Worm (Caenorhabditis elegans) whole organism, young adult: ENCODE results near the gene pkg-2.
A peak's percentile ranks its signal among the peaks of the same experiment; 100 is the strongest.

ENCODE experiments used
- B0019.2 ChIP-seq: fragments of 200-800 bp; sonication (Bioruptor generic); conservative IDR thresholded peaks from 2 replicates; pipeline ENCODE4 v1.3.6; 2022; ENCODE audit warnings: missing genetic modification reagents, missing genetic modification characterization, missing compliant biosample characterization
- C06A6.2 ChIP-seq: fragments of 200-800 bp; sonication (Bioruptor generic); conservative IDR thresholded peaks from 2 replicates; pipeline ENCODE4 v1.3.6; 2022; ENCODE audit warnings: missing genetic modification characterization, missing compliant biosample characterization
- C17E4.6 ChIP-seq: fragments of 200-800 bp; sonication (Bioruptor generic); IDR thresholded peaks from 2 replicates; pipeline ENCODE4 v1.3.6; 2022; ENCODE audit warnings: missing genetic modification reagents, missing genetic modification characterization, missing compliant biosample characterization
- F10E7.11 ChIP-seq: sonication (generic microtip); optimal IDR thresholded peaks from 2 replicates; lab custom pipeline; 2017; ENCODE audit warnings: mild to moderate bottlenecking, missing genetic modification characterization, moderate library complexity, missing compliant biosample characterization
- F22D6.2 ChIP-seq: sonication (generic microtip); optimal IDR thresholded peaks from 2 replicates; lab custom pipeline; 2016; ENCODE audit warnings: mild to moderate bottlenecking, missing genetic modification characterization, missing compliant biosample characterization
- F57A8.1 ChIP-seq: fragments of 200-800 bp; sonication (Bioruptor generic); optimal IDR thresholded peaks from 2 replicates; lab custom pipeline; 2018; ENCODE audit warnings: mild to moderate bottlenecking, missing genetic modification characterization, moderate library complexity, missing compliant biosample characterization
- K12H6.12 ChIP-seq: fragments of 200-800 bp; sonication (Bioruptor generic); optimal IDR thresholded peaks from 2 replicates; lab custom pipeline; 2018; ENCODE audit warnings: mild to moderate bottlenecking, missing genetic modification characterization, missing compliant biosample characterization
- T07F8.4 ChIP-seq: sonication (generic microtip); optimal IDR thresholded peaks from 2 replicates; lab custom pipeline; 2016; ENCODE audit warnings: mild to moderate bottlenecking, missing genetic modification characterization, moderate library complexity, missing compliant biosample characterization
- Y53G8AR.9 ChIP-seq: fragments of 200-800 bp; sonication (Bioruptor generic); conservative IDR thresholded peaks from 2 replicates; pipeline ENCODE4 v1.3.6; 2022; ENCODE audit warnings: missing genetic modification reagents, missing genetic modification characterization, missing compliant biosample characterization
- Y56A3A.18 ChIP-seq: fragments of 200-800 bp; sonication (Bioruptor generic); IDR thresholded peaks from 2 replicates; pipeline ENCODE4 v1.3.6; 2022; ENCODE audit warnings: missing genetic modification reagents, missing genetic modification characterization, missing compliant biosample characterization
- Y79H2A.3 ChIP-seq: fragments of 200-800 bp; sonication (Bioruptor generic); conservative IDR thresholded peaks from 2 replicates; pipeline ENCODE4 v1.3.6; 2022; ENCODE audit warnings: missing genetic modification reagents, missing genetic modification characterization, missing compliant biosample characterization
- akir-1 ChIP-seq: fragments of 200-800 bp; sonication (Bioruptor generic); optimal IDR thresholded peaks from 2 replicates; lab custom pipeline; 2018; ENCODE audit warnings: mild to moderate bottlenecking, missing genetic modification characterization, moderate library complexity, missing compliant biosample characterization
- athp-1 ChIP-seq: sonication (generic microtip); optimal IDR thresholded peaks from 2 replicates; lab custom pipeline; 2017; ENCODE audit warnings: mild to moderate bottlenecking, missing genetic modification characterization, missing compliant biosample characterization
- cebp-1 ChIP-seq, 2 experiments: fragments of 200-800 bp in 1 of 2; sonication (Bioruptor generic) in 1 of 2; sonication (generic microtip) in 1 of 2; IDR thresholded peaks in 1 of 2; optimal IDR thresholded peaks in 1 of 2; 2 replicates each; pipeline versions ENCODE4 v1.3.6 to Lab custom; 2017 to 2022; ENCODE audit warnings: missing compliant biosample characterization in 2 of 2, missing genetic modification characterization in 2 of 2, mild to moderate bottlenecking in 1 of 2, missing genetic modification reagents in 1 of 2, moderate library complexity in 1 of 2
- ceh-100 ChIP-seq: fragments of 200-800 bp; sonication (Bioruptor generic); IDR thresholded peaks from 2 replicates; pipeline ENCODE4 v1.3.6; 2022; ENCODE audit warnings: missing genetic modification reagents, missing genetic modification characterization, missing compliant biosample characterization
- ceh-40 ChIP-seq: fragments of 200-800 bp; sonication (Bioruptor generic); IDR thresholded peaks from 2 replicates; pipeline ENCODE4 v1.3.6; 2022; ENCODE audit warnings: missing genetic modification characterization, missing compliant biosample characterization
- chd-7 ChIP-seq: sonication (generic microtip); optimal IDR thresholded peaks from 2 replicates; lab custom pipeline; 2016; ENCODE audit warnings: mild to moderate bottlenecking, missing genetic modification characterization, moderate library complexity, missing compliant biosample characterization
- die-1 ChIP-seq: sonication (generic microtip); optimal IDR thresholded peaks from 2 replicates; lab custom pipeline; 2016; ENCODE audit warnings: missing genotype, mild to moderate bottlenecking, missing genetic modification characterization, missing compliant biosample characterization
- dpff-1 ChIP-seq: sonication (generic microtip); optimal IDR thresholded peaks from 2 replicates; lab custom pipeline; 2017; ENCODE audit warnings: mild to moderate bottlenecking, missing genetic modification characterization, missing compliant biosample characterization
- dpl-1 ChIP-seq: fragments of 150-350 bp; optimal IDR thresholded peaks from 2 replicates; lab custom pipeline; 2014; ENCODE audit warnings: missing biosample characterization, missing genetic modification reagents, missing genetic modification characterization
- efl-1 ChIP-seq: fragments of 150-350 bp; optimal IDR thresholded peaks from 2 replicates; lab custom pipeline; 2014; ENCODE audit warnings: missing biosample characterization, missing genetic modification reagents, missing genetic modification characterization
- egl-18 ChIP-seq: fragments of 200-800 bp; sonication (Bioruptor generic); IDR thresholded peaks from 2 replicates; pipeline ENCODE4 v1.3.6; 2022; ENCODE audit warnings: missing genetic modification reagents, missing genetic modification characterization, missing compliant biosample characterization
- fkh-3 ChIP-seq: sonication (generic microtip); optimal IDR thresholded peaks from 2 replicates; lab custom pipeline; 2016; ENCODE audit warnings: mild to moderate bottlenecking, missing genetic modification characterization, missing compliant biosample characterization
- gei-17 ChIP-seq: fragments of 200-800 bp; sonication (Bioruptor generic); optimal IDR thresholded peaks from 2 replicates; lab custom pipeline; 2018; ENCODE audit warnings: mild to moderate bottlenecking, missing genetic modification characterization, missing compliant biosample characterization
- him-1 ChIP-seq: sonication (generic microtip); optimal IDR thresholded peaks from 2 replicates; lab custom pipeline; 2016; ENCODE audit warnings: missing genotype, missing genetic modification reagents, missing genetic modification characterization, missing compliant biosample characterization
- hmg-1.2 ChIP-seq: fragments of 200-800 bp; sonication (Bioruptor generic); IDR thresholded peaks from 2 replicates; pipeline ENCODE4 v1.3.6; 2022; ENCODE audit warnings: missing genetic modification reagents, missing genetic modification characterization, missing compliant biosample characterization
- lin-35 ChIP-seq, 3 experiments: fragments of 150-350 bp in 2 of 3; sonication (generic microtip) in 1 of 3; optimal IDR thresholded peaks; 2 replicates each; lab custom pipeline; 2014 to 2018; ENCODE audit warnings: missing biosample characterization in 3 of 3, missing genetic modification characterization in 3 of 3, missing genetic modification reagents in 3 of 3
- lin-54 ChIP-seq: fragments of 200-800 bp; sonication (Bioruptor generic); optimal IDR thresholded peaks from 2 replicates; lab custom pipeline; 2018; ENCODE audit warnings: mild to moderate bottlenecking, missing genetic modification characterization, missing compliant biosample characterization
- lir-1 ChIP-seq: fragments of 200-800 bp; sonication (Bioruptor generic); conservative IDR thresholded peaks from 2 replicates; pipeline ENCODE4 v1.3.6; 2022; ENCODE audit warnings: missing genetic modification reagents, missing genetic modification characterization, missing compliant biosample characterization
- lsl-1 ChIP-seq: fragments of 200-800 bp; sonication (Bioruptor generic); optimal IDR thresholded peaks from 2 replicates; lab custom pipeline; 2018; ENCODE audit warnings: mild to moderate bottlenecking, missing genetic modification characterization, moderate library complexity, missing compliant biosample characterization
- lsy-27 ChIP-seq: sonication (generic microtip); optimal IDR thresholded peaks from 2 replicates; lab custom pipeline; 2017; ENCODE audit warnings: missing genetic modification characterization, mild to moderate bottlenecking, missing compliant biosample characterization, antibody characterized with exemption, missing genotype, borderline replicate concordance; ENCODE audit not compliant: insufficient read depth
- madf-3 ChIP-seq: fragments of 200-800 bp; sonication (Bioruptor generic); IDR thresholded peaks from 2 replicates; pipeline ENCODE4 v1.3.6; 2022; ENCODE audit warnings: missing genetic modification reagents, missing genetic modification characterization, missing compliant biosample characterization
- mes-4 ChIP-seq: sonication (generic microtip); optimal IDR thresholded peaks from 2 replicates; lab custom pipeline; 2016; ENCODE audit warnings: missing genotype, missing genetic modification characterization, missing compliant biosample characterization
- nfya-2 ChIP-seq: fragments of 200-800 bp; sonication (Bioruptor generic); IDR thresholded peaks from 2 replicates; pipeline ENCODE4 v1.3.6; 2022; ENCODE audit warnings: missing genetic modification reagents, missing genetic modification characterization, missing compliant biosample characterization
- nfyb-1 ChIP-seq: fragments of 200-800 bp; sonication (Bioruptor generic); IDR thresholded peaks from 2 replicates; pipeline ENCODE4 v1.3.6; 2022; ENCODE audit warnings: missing genetic modification reagents, missing genetic modification characterization, missing compliant biosample characterization
- nhr-120 ChIP-seq: fragments of 200-800 bp; sonication (Bioruptor generic); IDR thresholded peaks from 2 replicates; pipeline ENCODE4 v1.3.6; 2022; ENCODE audit warnings: missing genetic modification characterization, missing compliant biosample characterization
- repo-1 ChIP-seq: sonication (generic microtip); optimal IDR thresholded peaks from 2 replicates; lab custom pipeline; 2017; ENCODE audit warnings: mild to moderate bottlenecking, missing genetic modification characterization, missing compliant biosample characterization
- rpc-1 ChIP-seq, 2 experiments: fragments of 150-350 bp in 1 of 2; sonication (generic microtip) in 1 of 2; optimal IDR thresholded peaks; 2 replicates each; lab custom pipeline; 2014 to 2018; ENCODE audit warnings: missing biosample characterization in 1 of 2, missing genetic modification characterization in 1 of 2, missing genetic modification reagents in 1 of 2, missing genotype in 1 of 2
- sdz-38 ChIP-seq: sonication (generic microtip); optimal IDR thresholded peaks from 2 replicates; lab custom pipeline; 2016; ENCODE audit warnings: missing genotype, missing genetic modification characterization, missing compliant biosample characterization
- snpc-3.4 ChIP-seq: sonication (generic microtip); optimal IDR thresholded peaks from 2 replicates; lab custom pipeline; 2017; ENCODE audit warnings: missing genetic modification characterization, mild to moderate bottlenecking, missing compliant biosample characterization, antibody characterized with exemption, moderate library complexity, missing genotype, missing genetic modification reagents
- sptf-2 ChIP-seq: fragments of 200-800 bp; sonication (Bioruptor generic); optimal IDR thresholded peaks from 2 replicates; lab custom pipeline; 2018; ENCODE audit warnings: mild to moderate bottlenecking, missing genetic modification characterization, missing compliant biosample characterization
- tbp1 ChIP-seq: fragments of 200-800 bp; sonication (Bioruptor generic); optimal IDR thresholded peaks from 2 replicates; lab custom pipeline; 2018; ENCODE audit warnings: mild to moderate bottlenecking, missing genetic modification characterization, missing compliant biosample characterization
- tlf-1 ChIP-seq: fragments of 200-800 bp; sonication (Bioruptor generic); optimal IDR thresholded peaks from 2 replicates; lab custom pipeline; 2018; ENCODE audit warnings: mild to moderate bottlenecking, missing genetic modification characterization, missing compliant biosample characterization
- ztf-26 ChIP-seq: sonication (generic microtip); optimal IDR thresholded peaks from 2 replicates; lab custom pipeline; 2017; ENCODE audit warnings: missing genetic modification characterization, missing compliant biosample characterization
- ztf-3 ChIP-seq: fragments of 200-800 bp; sonication (Bioruptor generic); optimal IDR thresholded peaks from 2 replicates; lab custom pipeline; 2018; ENCODE audit warnings: mild to moderate bottlenecking, missing genetic modification characterization, missing compliant biosample characterization

The pkg-2 gene

ce11 chrIV:8535946-8536345, 15.3 kb downstream of the pkg-2 start:
- TF ChIP-seq tbp1 (GFP tag; lab: Kevin White, UChicago) (no peak), dpl-1 (GFP tag; lab: Kevin White, UChicago) (no peak), rpc-1 (optimal IDR thresholded peaks at IDR 0.05; lab: Kevin White, UChicago) (no peak), rpc-1 (tag; optimal IDR thresholded peaks at IDR 0.05; lab: Kevin White, UChicago) (no peak), ztf-3 (GFP tag; lab: Kevin White, UChicago) (no peak), K12H6.12 (tag; lab: Kevin White, UChicago) (no peak), gei-17 (GFP tag; lab: Kevin White, UChicago) (no peak), lsy-27 (no peak), ceh-100 (GFP tag; lab: Robert Waterston, UW) (no peak), sptf-2 (no peak), Y56A3A.18 (GFP tag; lab: Robert Waterston, UW) (no peak), egl-18 (GFP tag; lab: Robert Waterston, UW) (no peak), F22D6.2 (tag; lab: Kevin White, UChicago) (no peak), lsl-1 (GFP tag; lab: Kevin White, UChicago) (no peak), B0019.2 (GFP tag; lab: Robert Waterston, UW) (no peak), C06A6.2 (GFP tag; lab: Robert Waterston, UW) (no peak), T07F8.4 (no peak)

ce11 chrIV:8538011-8538658, 17.4 kb downstream of the pkg-2 start:
- TF ChIP-seq ztf-26 (tag; lab: Kevin White, UChicago) = no peak
- 0 out of 2 replicates have a peak, but pooled peaks have one; percentile 19 for TF ChIP-seq C06A6.2 (GFP tag; lab: Robert Waterston, UW)
- 0 out of 2 replicates have a peak, but pooled peaks have one; percentile 56 for TF ChIP-seq Y53G8AR.9 (GFP tag; lab: Robert Waterston, UW)
- 0 out of 2 replicates have a peak, but pooled peaks have one; percentile 36 for TF ChIP-seq nfyb-1 (GFP tag; lab: Robert Waterston, UW)
- no peak for TF ChIP-seq fkh-3 (tag; lab: Kevin White, UChicago)
- peak; percentile 50 for TF ChIP-seq repo-1 (tag; lab: Kevin White, UChicago)
- no peak for TF ChIP-seq akir-1 (GFP tag; lab: Kevin White, UChicago)
- no peak for TF ChIP-seq mes-4 (tag; lab: Kevin White, UChicago)
- TF ChIP-seq dpff-1 (tag; lab: Kevin White, UChicago) = peak; percentile 37
- no peak for TF ChIP-seq cebp-1 (GFP tag; IDR thresholded peaks at IDR 0.05; lab: Robert Waterston, UW)
- TF ChIP-seq cebp-1 (tag; optimal IDR thresholded peaks at IDR 0.05; lab: Kevin White, UChicago) = peak; percentile 11
- peak; percentile 26 for TF ChIP-seq tlf-1 (GFP tag; lab: Kevin White, UChicago)
- TF ChIP-seq madf-3 (GFP tag; lab: Robert Waterston, UW) = no peak
- no peak for TF ChIP-seq F57A8.1 (GFP tag; lab: Kevin White, UChicago)

DNA sequence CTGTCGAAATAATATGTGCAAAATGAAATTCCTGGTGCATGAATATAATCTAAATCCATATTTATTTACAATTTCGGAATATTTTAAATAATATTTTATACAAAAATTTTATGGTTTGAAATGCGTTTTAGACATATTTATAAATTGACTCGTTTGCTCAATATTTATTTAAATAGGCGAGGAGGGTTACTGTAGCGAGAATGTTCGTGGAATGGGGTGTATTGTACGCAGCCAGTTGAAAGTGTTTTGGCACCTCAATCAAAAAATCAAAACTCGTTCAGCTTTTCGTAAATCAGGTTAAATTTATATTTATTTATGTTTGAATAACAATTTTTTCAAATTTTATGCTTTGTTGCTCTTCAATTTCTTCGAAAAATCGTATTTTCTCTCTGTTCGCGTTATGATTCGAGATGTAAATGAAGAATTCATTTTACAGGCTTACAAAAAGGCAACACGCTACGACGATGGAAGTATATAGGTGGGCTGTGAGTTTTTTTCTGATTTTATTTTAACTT, 18.0 kb downstream of the pkg-2 start, which contains the start of gene hyl-1:
Gene hyl-1, plus strand, starts transcription at position 465 of the 515 bp plus-strand sequence.
- no peak for TF ChIP-seq nhr-120 (GFP tag; lab: Robert Waterston, UW)
- no peak for TF ChIP-seq F10E7.11 (tag; lab: Kevin White, UChicago)
- TF ChIP-seq Y79H2A.3 (GFP tag; lab: Robert Waterston, UW) = no peak
- TF ChIP-seq ceh-40 (GFP tag; lab: Robert Waterston, UW) = no peak
- peak; percentile 54 for TF ChIP-seq lin-54 (GFP tag; lab: Kevin White, UChicago)
- TF ChIP-seq him-1 (tag; lab: Kevin White, UChicago) = no peak
- TF ChIP-seq die-1 (tag; lab: Kevin White, UChicago) = no peak
- no peak for TF ChIP-seq efl-1 (GFP tag; lab: Kevin White, UChicago)
- TF ChIP-seq athp-1 = no peak
- TF ChIP-seq nfya-2 (GFP tag; lab: Robert Waterston, UW) = no peak
- no peak for TF ChIP-seq C17E4.6
- TF ChIP-seq sdz-38 (tag; lab: Kevin White, UChicago) = no peak
- no peak for TF ChIP-seq lir-1 (GFP tag; lab: Robert Waterston, UW)
- peak in 1 of 3 experiments; percentile 15 for TF ChIP-seq lin-35 (GFP tag; optimal IDR thresholded peaks at IDR 0.05; lab: Kevin White, UChicago)
- no peak for TF ChIP-seq snpc-3.4 (tag; lab: Kevin White, UChicago)
- TF ChIP-seq chd-7 (tag; lab: Kevin White, UChicago) = no peak
- TF ChIP-seq hmg-1.2 = 0 out of 2 replicates have a peak, but pooled peaks have one; percentile 6
